Worm (Caenorhabditis elegans) whole organism, L4/young adult: ENCODE data around the gene btb-8.
"Not testable (repeated sequence)": the region's sequence is repeated elsewhere in the genome, so short reads cannot be mapped to it uniquely, and the experiment has no call there.

Experiments
- W03F9.2 ChIP-seq: fragments of 150-350 bp; optimal IDR thresholded peaks from 2 replicates; lab custom pipeline; 2014; ENCODE audit warnings: missing biosample characterization, missing genetic modification characterization
- dao-5 ChIP-seq: sonication (generic microtip); optimal IDR thresholded peaks from 2 replicates; lab custom pipeline; 2016; ENCODE audit warnings: missing genotype, missing genetic modification characterization, moderate library complexity, missing compliant biosample characterization
- him-1 ChIP-seq: sonication (generic microtip); optimal IDR thresholded peaks from 2 replicates; lab custom pipeline; 2016; ENCODE audit warnings: missing genotype, missing genetic modification reagents, missing genetic modification characterization, missing compliant biosample characterization

The btb-8 gene

DNA sequence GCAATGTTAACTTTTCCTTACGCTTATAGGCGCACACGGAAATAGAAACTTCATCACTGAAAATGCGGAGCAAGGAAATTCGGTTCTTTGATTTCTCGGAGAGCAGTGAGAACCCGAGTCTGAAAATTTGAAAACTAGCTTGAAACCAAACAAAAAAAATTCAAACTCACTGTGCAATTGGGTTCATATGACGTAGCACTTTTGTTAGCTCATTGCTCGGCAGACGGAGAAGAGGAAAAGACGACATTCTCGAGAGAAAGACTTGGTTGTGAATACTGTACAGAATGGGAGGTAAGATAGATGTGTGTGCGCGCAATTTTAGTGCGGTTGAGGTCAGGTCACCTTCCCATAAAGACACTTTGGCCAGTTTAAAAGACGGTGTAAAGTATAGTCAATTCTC, 27.8 kb downstream of the btb-8 start, which contains the start of the genes F36H5.13 and F36H5.8:
TSS of gene F36H5.13 (minus strand) at position 101 of the 400 bp plus-strand sequence.
TSS of gene F36H5.8 (minus strand) at position 274 of the 400 bp plus-strand sequence.
- TF ChIP-seq W03F9.2 (no peak), dao-5 (tag; lab: Kevin White, UChicago) (no peak), him-1 (tag; lab: Kevin White, UChicago) (no peak)

DNA sequence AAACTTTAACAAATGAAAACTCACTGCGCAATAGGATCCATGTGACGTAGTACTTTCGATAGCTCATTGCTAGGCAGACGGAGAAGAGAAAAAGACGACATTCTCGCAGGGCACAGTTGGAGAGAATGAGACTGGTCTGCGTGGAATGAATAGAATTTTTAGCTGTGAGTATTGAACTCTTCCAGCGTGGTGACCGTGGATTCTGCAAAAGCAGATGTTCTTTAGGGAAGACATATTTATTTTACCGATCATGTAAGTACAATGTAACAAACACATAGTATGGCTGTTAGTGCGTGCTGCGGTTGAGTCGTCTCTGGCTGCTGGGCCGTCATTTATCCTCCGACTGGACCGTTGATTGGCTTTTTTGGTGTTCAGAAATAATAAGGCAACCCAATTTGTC, 30.4 kb downstream of the btb-8 start, which contains the start of gene F36H5.9:
TSS of gene F36H5.9 (minus strand) at position 101 of the 400 bp plus-strand sequence.
- TF ChIP-seq W03F9.2 (no peak), him-1 (tag; lab: Kevin White, UChicago) (no peak), dao-5 (tag; lab: Kevin White, UChicago) (no peak)

DNA sequence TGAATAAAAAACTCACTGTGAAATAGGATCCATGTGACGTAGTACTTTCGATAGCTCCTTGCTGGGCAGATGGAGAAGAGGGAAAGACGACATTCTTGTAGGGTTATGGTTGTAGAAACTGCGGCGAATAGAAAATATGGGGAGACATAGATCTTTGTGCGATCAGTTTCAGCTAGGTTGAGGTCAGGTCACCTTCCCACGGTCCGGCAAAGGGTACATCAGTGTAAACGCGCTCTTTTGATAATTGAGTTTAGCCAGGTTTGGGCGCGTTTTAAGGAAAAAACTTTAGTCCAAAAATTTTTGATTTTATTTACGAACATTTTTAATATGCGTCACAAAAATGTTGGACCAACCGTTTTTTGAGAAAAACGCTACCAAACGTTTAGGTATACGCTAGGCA, 33.5 kb downstream of the btb-8 start, which contains the start of gene F36H5.17:
TSS of gene F36H5.17 (minus strand) at position 101 of the 400 bp plus-strand sequence.
- TF ChIP-seq dao-5 (tag; lab: Kevin White, UChicago) (no peak), him-1 (tag; lab: Kevin White, UChicago) (no peak)

ce11 chrII:1756582-1756981, 34.0 kb downstream of the btb-8 start, which contains the start of gene fbxb-53:
Gene fbxb-53, plus strand, starts transcription at chrII:1756882.
- TF ChIP-seq W03F9.2 (no peak), him-1 (tag; lab: Kevin White, UChicago) (no peak), dao-5 (tag; lab: Kevin White, UChicago) (no peak)

- no peak for TF ChIP-seq him-1 (tag; lab: Kevin White, UChicago)
- no peak for TF ChIP-seq dao-5 (tag; lab: Kevin White, UChicago)
- no peak for TF ChIP-seq W03F9.2
These were observed 34.5 kb downstream of the btb-8 start, which contains the start of gene F36H5.10 for ce11 chrII:1757033-1757432. Gene F36H5.10, plus strand, starts transcription at chrII:1757333.

- TF ChIP-seq him-1 (tag; lab: Kevin White, UChicago) (no peak), W03F9.2 (no peak), dao-5 (tag; lab: Kevin White, UChicago) (no peak)
These were observed 37.0 kb downstream of the btb-8 start, which contains the start of gene F36H5.18 for ce11 chrII:1759602-1760001. Gene F36H5.18, plus strand, starts transcription at chrII:1759902.

ce11 chrII:1761564-1761963, 39.0 kb downstream of the btb-8 start, which contains the start of gene F36H5.4:
Gene F36H5.4, plus strand, starts transcription at chrII:1761864.
- TF ChIP-seq dao-5 (tag; lab: Kevin White, UChicago) (no peak), W03F9.2 (no peak), him-1 (tag; lab: Kevin White, UChicago) (no peak)

DNA sequence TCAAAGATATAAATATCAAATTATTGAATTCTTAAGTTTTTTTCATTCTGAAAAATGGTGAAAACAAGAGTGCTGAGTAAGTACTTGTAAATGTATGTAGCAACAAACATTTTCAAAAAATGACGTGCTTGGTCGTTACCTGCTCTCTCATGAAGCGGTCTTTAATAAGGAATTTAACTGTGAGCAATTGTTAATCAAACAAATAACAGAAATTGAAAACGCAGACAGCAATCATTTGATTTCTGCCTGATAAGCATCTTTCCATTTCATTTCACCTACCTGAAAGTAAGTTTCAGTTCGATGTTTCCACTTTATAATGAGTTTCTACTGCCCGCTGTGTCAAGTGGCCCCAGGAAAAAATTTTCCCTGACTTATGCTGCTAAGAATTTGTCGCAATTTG, 40.5 kb downstream of the btb-8 start, which contains the start of gene math-28:
TSS of gene math-28 (plus strand) at position 301 of the 400 bp plus-strand sequence.
- TF ChIP-seq W03F9.2: no peak
- no peak for TF ChIP-seq dao-5 (tag; lab: Kevin White, UChicago)

ce11 chrII:1766715-1767114, 44.1 kb downstream of the btb-8 start:
- TF ChIP-seq him-1 (tag; lab: Kevin White, UChicago) (no peak), W03F9.2 (no peak), dao-5 (tag; lab: Kevin White, UChicago) (no peak)

DNA sequence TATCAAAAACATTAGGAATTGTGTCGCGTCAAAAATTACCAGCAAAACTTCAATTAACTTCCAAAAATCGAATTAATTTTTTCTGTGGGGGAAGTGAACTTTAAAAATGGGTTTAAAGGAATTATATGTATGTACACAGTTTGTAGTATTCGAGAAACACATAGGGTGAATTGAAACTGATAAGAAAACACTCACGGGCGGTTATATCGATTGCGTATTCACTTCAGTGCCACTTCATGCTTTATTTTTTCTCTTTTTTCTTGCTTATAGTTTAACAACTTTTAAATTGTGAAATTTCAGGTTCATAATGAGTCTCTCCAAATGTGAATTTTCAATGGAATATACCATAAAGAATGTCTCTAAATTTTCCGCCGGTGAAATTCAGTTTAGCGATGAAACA, 48.8 kb downstream of the btb-8 start, which contains the start of gene math-26:
TSS of gene math-26 (plus strand) at position 301 of the 400 bp plus-strand sequence.
- TF ChIP-seq dao-5 (tag; lab: Kevin White, UChicago); W03F9.2; him-1 (tag; lab: Kevin White, UChicago): not testable (repeated sequence)

- no peak for TF ChIP-seq him-1 (tag; lab: Kevin White, UChicago)
- TF ChIP-seq W03F9.2: no peak
- no peak for TF ChIP-seq dao-5 (tag; lab: Kevin White, UChicago)
These were observed 49.2 kb downstream of the btb-8 start, which contains the start of gene math-3 for ce11 chrII:1771785-1772184. Gene math-3, plus strand, starts transcription at chrII:1772085.
